Worm (Caenorhabditis elegans) whole organism, late embryonic: Measurements from ENCODE around the gene npp-10.

Experiments
- C38D4.7 ChIP-seq: fragments of 200-800 bp; sonication (Bioruptor generic); optimal IDR thresholded peaks from 2 replicates; lab custom pipeline; 2018; ENCODE audit warnings: mild to moderate bottlenecking, missing genetic modification characterization, moderate library complexity, missing compliant biosample characterization
- ceh-2 ChIP-seq: sonication (generic microtip); optimal IDR thresholded peaks from 2 replicates; lab custom pipeline; 2016; ENCODE audit warnings: missing genotype, missing genetic modification characterization, missing compliant biosample characterization
- ceh-30 ChIP-seq: fragments of 150-350 bp; optimal IDR thresholded peaks from 2 replicates; lab custom pipeline; 2014; ENCODE audit warnings: missing biosample characterization, missing genetic modification characterization
- che-1 ChIP-seq: sonication (generic microtip); optimal IDR thresholded peaks from 2 replicates; lab custom pipeline; 2016; ENCODE audit warnings: mild to moderate bottlenecking, missing genetic modification characterization, missing compliant biosample characterization
- elt-2 ChIP-seq: sonication (generic microtip); optimal IDR thresholded peaks from 2 replicates; lab custom pipeline; 2016; ENCODE audit warnings: missing genetic modification reagents, missing genetic modification characterization, missing compliant biosample characterization
- lin-11 ChIP-seq: fragments of 200-800 bp; sonication (Bioruptor generic); optimal IDR thresholded peaks from 2 replicates; lab custom pipeline; 2018; ENCODE audit warnings: mild to moderate bottlenecking, missing genetic modification characterization, missing compliant biosample characterization
- npax-4 ChIP-seq: sonication (generic microtip); optimal IDR thresholded peaks from 2 replicates; lab custom pipeline; 2016; ENCODE audit warnings: missing genetic modification characterization, missing compliant biosample characterization
- odd-2 ChIP-seq: sonication (generic microtip); optimal IDR thresholded peaks from 2 replicates; lab custom pipeline; 2017; ENCODE audit warnings: antibody characterized with exemption, mild to moderate bottlenecking, missing genetic modification characterization, missing compliant biosample characterization
- pag-3 ChIP-seq: sonication (generic microtip); optimal IDR thresholded peaks from 2 replicates; lab custom pipeline; 2016; ENCODE audit warnings: missing compliant biosample characterization, missing genetic modification characterization, borderline replicate concordance
- pat-9 ChIP-seq: fragments of 200-800 bp; sonication (Bioruptor generic); optimal IDR thresholded peaks from 2 replicates; lab custom pipeline; 2018; ENCODE audit warnings: mild to moderate bottlenecking, missing genetic modification characterization, moderate library complexity, missing compliant biosample characterization
- pax-1 ChIP-seq: fragments of 150-350 bp; optimal IDR thresholded peaks from 2 replicates; lab custom pipeline; 2014; ENCODE audit warnings: missing biosample characterization, missing genetic modification characterization
- pha-4 ChIP-seq: fragments of 150-350 bp; optimal IDR thresholded peaks from 2 replicates; lab custom pipeline; 2018; ENCODE audit warnings: missing biosample characterization, missing genetic modification reagents, missing genetic modification characterization
- zip-5 ChIP-seq: sonication (generic microtip); optimal IDR thresholded peaks from 2 replicates; lab custom pipeline; 2016; ENCODE audit warnings: missing genetic modification characterization, missing compliant biosample characterization

ce11 chrIII:5964058-5964632, 55.2 kb downstream of the npp-10 start:
- TF ChIP-seq pat-9 (tag; lab: Kevin White, UChicago) (no peak), pha-4 (tag; lab: Kevin White, UChicago) (no peak), che-1 (tag; lab: Kevin White, UChicago) (no peak), ceh-30 (tag; lab: Kevin White, UChicago) (no peak), pag-3 (no peak), npax-4 (tag; lab: Kevin White, UChicago) (no peak), ceh-2 (no peak), elt-2 (tag; lab: Kevin White, UChicago) (no peak), odd-2 (tag; lab: Kevin White, UChicago) (no peak), C38D4.7 (GFP tag; lab: Kevin White, UChicago) (no peak), lin-11 (tag; lab: Kevin White, UChicago) (no peak), zip-5 (tag; lab: Kevin White, UChicago) (no peak), pax-1 (tag; lab: Kevin White, UChicago) (no peak)
